Worm (Caenorhabditis elegans) whole organism, mixed stage, embryonic: Measurements from ENCODE around the gene str-264.

Experiments used
- snpc-4 ChIP-seq: fragments of 150-350 bp; optimal IDR thresholded peaks from 2 replicates; lab custom pipeline; 2014; ENCODE audit warnings: missing biosample characterization, missing genetic modification characterization
- unc-62 ChIP-seq: fragments of 150-350 bp; optimal IDR thresholded peaks from 2 replicates; lab custom pipeline; 2014; ENCODE audit warnings: missing biosample characterization, missing genetic modification reagents, missing genetic modification characterization

ce11 chrV:15448865-15449264 lies 43.6 kb downstream of the str-264 start, which contains the start of gene T26H5.14:
- TF ChIP-seq snpc-4 (tag; lab: Kevin White, UChicago) (no peak), unc-62 (no peak)
